Fruit fly (Drosophila melanogaster) whole organism, embryonic: ENCODE results near the gene Gbs-76A.

Experiments
- Ada2b ChIP-seq: fragments of 200-800 bp; sonication (Bioruptor generic); IDR thresholded peaks from 2 replicates; pipeline ENCODE4 v1.3.6; 2022; ENCODE audit warnings: missing biosample characterization, missing genetic modification characterization
- Adf1 ChIP-seq: fragments of 200-800 bp; sonication (Bioruptor generic); IDR thresholded peaks from 2 replicates; pipeline ENCODE4 v1.3.6; 2022; ENCODE audit warnings: missing biosample characterization, missing genetic modification characterization
- CG10147 ChIP-seq: fragments of 200-800 bp; sonication (Bioruptor generic); optimal IDR thresholded peaks from 2 replicates; lab custom pipeline; 2019; ENCODE audit warnings: missing biosample characterization, mild to moderate bottlenecking, missing genetic modification characterization, moderate library complexity
- CG12769 ChIP-seq: fragments of 200-800 bp; sonication (Bioruptor generic); optimal IDR thresholded peaks from 2 replicates; lab custom pipeline; 2019; ENCODE audit warnings: missing biosample characterization, mild to moderate bottlenecking, missing genetic modification characterization, moderate library complexity
- CG15073 ChIP-seq: fragments of 200-800 bp; sonication (Bioruptor generic); optimal IDR thresholded peaks from 2 replicates; lab custom pipeline; 2016; ENCODE audit warnings: missing biosample characterization, missing genetic modification characterization
- CG16779 ChIP-seq: fragments of 200-800 bp; sonication (Bioruptor generic); IDR thresholded peaks from 2 replicates; pipeline ENCODE4 v1.3.6; 2022; ENCODE audit warnings: missing biosample characterization, missing genetic modification characterization
- CG16815 ChIP-seq: fragments of 200-800 bp; sonication (Bioruptor generic); optimal IDR thresholded peaks from 3 replicates; lab custom pipeline; 2017; ENCODE audit warnings: missing biosample characterization, mild to moderate bottlenecking, missing genetic modification characterization
- CG6791 ChIP-seq: fragments of 200-800 bp; sonication (Bioruptor generic); IDR thresholded peaks from 3 replicates; pipeline ENCODE4 v1.3.6; 2022; ENCODE audit warnings: missing biosample characterization, missing genetic modification characterization; ENCODE audit not compliant: partially characterized antibody
- CG7839 ChIP-seq: fragments of 200-800 bp; sonication (Bioruptor generic); optimal IDR thresholded peaks from 3 replicates; lab custom pipeline; 2018; ENCODE audit warnings: missing biosample characterization, mild to moderate bottlenecking, missing genetic modification characterization, moderate library complexity
- CG9437 ChIP-seq: fragments of 200-800 bp; sonication (Bioruptor generic); optimal IDR thresholded peaks from 2 replicates; lab custom pipeline; 2018; ENCODE audit warnings: missing biosample characterization, mild to moderate bottlenecking, missing genetic modification characterization
- CkIIα-i1 ChIP-seq: fragments of 200-800 bp; sonication (Bioruptor generic); IDR thresholded peaks from 2 replicates; pipeline ENCODE4 v1.3.6; 2022; ENCODE audit warnings: missing biosample characterization, missing genetic modification characterization
- CoRest ChIP-seq: fragments of 200-800 bp; sonication (Bioruptor generic); optimal IDR thresholded peaks from 3 replicates; lab custom pipeline; 2018; ENCODE audit warnings: missing biosample characterization, mild to moderate bottlenecking, missing genetic modification characterization, moderate library complexity
- CrebB ChIP-seq: fragments of 200-800 bp; sonication (Bioruptor generic); optimal IDR thresholded peaks from 3 replicates; lab custom pipeline; 2018; ENCODE audit warnings: missing biosample characterization, mild to moderate bottlenecking, missing genetic modification characterization
- D19A ChIP-seq: fragments of 200-800 bp; optimal IDR thresholded peaks from 3 replicates; lab custom pipeline; 2019; ENCODE audit warnings: missing biosample characterization, mild to moderate bottlenecking, missing genetic modification characterization, moderate library complexity
- Dek ChIP-seq: fragments of 200-800 bp; sonication (Bioruptor generic); optimal IDR thresholded peaks from 3 replicates; lab custom pipeline; 2019; ENCODE audit warnings: missing biosample characterization, mild to moderate bottlenecking, missing genetic modification characterization, moderate library complexity
- Dref ChIP-seq: fragments of 200-800 bp; sonication (Bioruptor generic); IDR thresholded peaks from 2 replicates; pipeline ENCODE4 v1.3.6; 2022; ENCODE audit warnings: missing biosample characterization, missing genetic modification characterization
- Ets97D ChIP-seq: fragments of 200-800 bp; sonication (Bioruptor generic); optimal IDR thresholded peaks from 3 replicates; lab custom pipeline; 2016; ENCODE audit warnings: missing biosample characterization, missing genetic modification characterization
- MBD-R2 ChIP-seq: fragments of 200-800 bp; sonication (Bioruptor generic); IDR thresholded peaks from 2 replicates; pipeline ENCODE4 v1.3.6; 2022; ENCODE audit warnings: missing biosample characterization, missing genetic modification characterization
- Mrtf ChIP-seq: fragments of 200-800 bp; sonication (Bioruptor generic); IDR thresholded peaks from 3 replicates; pipeline ENCODE4 v1.3.6; 2022; ENCODE audit warnings: missing biosample characterization, missing genetic modification characterization
- Poxn ChIP-seq: fragments of 200-800 bp; sonication (Bioruptor generic); IDR thresholded peaks from 2 replicates; pipeline ENCODE4 v1.3.6; 2022; ENCODE audit warnings: missing biosample characterization, missing genetic modification characterization
- Ptx1 ChIP-seq: fragments of 200-800 bp; sonication (Bioruptor generic); IDR thresholded peaks from 2 replicates; pipeline ENCODE4 v1.3.6; 2022; ENCODE audit warnings: missing biosample characterization, missing genetic modification characterization
- Ravus ChIP-seq: fragments of 200-800 bp; sonication (Bioruptor generic); IDR thresholded peaks from 2 replicates; pipeline ENCODE4 v1.3.6; 2022; ENCODE audit warnings: missing biosample characterization, missing genetic modification characterization
- Six4 ChIP-seq: fragments of 200-800 bp; sonication (Bioruptor generic); optimal IDR thresholded peaks from 2 replicates; lab custom pipeline; 2016; ENCODE audit warnings: missing biosample characterization, missing genetic modification characterization
- Tbp ChIP-seq: fragments of >200 bp; optimal IDR thresholded peaks from 2 replicates; lab custom pipeline; 2018; ENCODE audit warnings: missing biosample characterization, missing genetic modification characterization
- ap ChIP-seq: fragments of 200-800 bp; sonication (Bioruptor generic); IDR thresholded peaks from 2 replicates; pipeline ENCODE4 v1.3.6; 2022; ENCODE audit warnings: missing biosample characterization, missing genetic modification characterization
- ase ChIP-seq: fragments of 200-800 bp; sonication (Bioruptor generic); IDR thresholded peaks from 3 replicates; pipeline ENCODE4 v1.3.6; 2022; ENCODE audit warnings: missing biosample characterization, missing genetic modification characterization
- ash1 ChIP-seq: fragments of 200-800 bp; sonication (Bioruptor generic); optimal IDR thresholded peaks from 2 replicates; lab custom pipeline; 2018; ENCODE audit warnings: missing biosample characterization, mild to moderate bottlenecking, missing genetic modification characterization
- bowl ChIP-seq: fragments of 200-800 bp; sonication (Bioruptor generic); IDR thresholded peaks from 2 replicates; pipeline ENCODE4 v1.3.6; 2022; ENCODE audit warnings: missing biosample characterization, missing genetic modification characterization
- corto ChIP-seq: fragments of 200-800 bp; sonication (Bioruptor generic); optimal IDR thresholded peaks from 2 replicates; lab custom pipeline; 2016; ENCODE audit warnings: missing biosample characterization, mild to moderate bottlenecking, missing genetic modification characterization, moderate library complexity
- dati ChIP-seq: fragments of 200-800 bp; sonication (Bioruptor generic); IDR thresholded peaks from 2 replicates; pipeline ENCODE4 v1.3.6; 2022; ENCODE audit warnings: missing biosample characterization, missing genetic modification characterization
- dimm ChIP-seq: fragments of 200-800 bp; sonication (Bioruptor generic); IDR thresholded peaks from 2 replicates; pipeline ENCODE4 v1.3.6; 2022; ENCODE audit warnings: missing biosample characterization, missing genetic modification characterization
- kay ChIP-seq: fragments of 200-800 bp; sonication (Bioruptor generic); optimal IDR thresholded peaks from 2 replicates; lab custom pipeline; 2016; ENCODE audit warnings: missing biosample characterization, missing genetic modification characterization
- lab ChIP-seq: fragments of 200-800 bp; sonication (Bioruptor generic); optimal IDR thresholded peaks from 3 replicates; lab custom pipeline; 2017; ENCODE audit warnings: missing biosample characterization, missing genetic modification characterization, mild to moderate bottlenecking, moderate library complexity, missing genetic modification reagents
- luna ChIP-seq: fragments of 200-800 bp; sonication (Bioruptor generic); optimal IDR thresholded peaks from 2 replicates; lab custom pipeline; 2016; ENCODE audit warnings: missing biosample characterization, missing genetic modification characterization
- maf-S ChIP-seq: fragments of 200-800 bp; sonication (Bioruptor generic); optimal IDR thresholded peaks from 2 replicates; lab custom pipeline; 2016; ENCODE audit warnings: missing biosample characterization, missing genetic modification characterization
- ro ChIP-seq: fragments of 200-800 bp; sonication (Bioruptor generic); IDR thresholded peaks from 2 replicates; pipeline ENCODE4 v1.3.6; 2022; ENCODE audit warnings: missing biosample characterization, missing genetic modification characterization
- run ChIP-seq: fragments of 200-800 bp; sonication (Bioruptor generic); optimal IDR thresholded peaks from 3 replicates; lab custom pipeline; 2018; ENCODE audit warnings: missing biosample characterization, mild to moderate bottlenecking, missing genetic modification characterization
- sd ChIP-seq: fragments of 200-800 bp; sonication (Bioruptor generic); optimal IDR thresholded peaks from 3 replicates; lab custom pipeline; 2018; ENCODE audit warnings: missing biosample characterization, mild to moderate bottlenecking, missing genetic modification characterization, moderate library complexity
- tap ChIP-seq: fragments of 200-800 bp; optimal IDR thresholded peaks from 3 replicates; lab custom pipeline; 2019; ENCODE audit warnings: missing biosample characterization, mild to moderate bottlenecking, missing genetic modification characterization, moderate library complexity
- unc-4 ChIP-seq: fragments of 200-800 bp; sonication (Bioruptor generic); IDR thresholded peaks from 2 replicates; pipeline ENCODE4 v1.3.6; 2022; ENCODE audit warnings: missing biosample characterization, missing genetic modification characterization; ENCODE audit not compliant: partially characterized antibody
- vnd ChIP-seq: fragments of 200-800 bp; sonication (Bioruptor generic); IDR thresholded peaks from 3 replicates; pipeline ENCODE4 v1.3.6; 2022; ENCODE audit warnings: missing biosample characterization, missing genetic modification characterization; ENCODE audit not compliant: partially characterized antibody
- zen2 ChIP-seq: fragments of 200-800 bp; sonication (Bioruptor generic); IDR thresholded peaks from 3 replicates; pipeline ENCODE4 v1.3.6; 2022; ENCODE audit warnings: missing biosample characterization, missing genetic modification characterization; ENCODE audit not compliant: partially characterized antibody

The Gbs-76A gene

dm6 chr3L:19292440-19293175 is at the start of gene Gbs-76A (continued):
- TF ChIP-seq kay (GFP tag; lab: Kevin White, UChicago) (peak; percentile 44), bowl (no peak), corto (GFP tag; lab: Kevin White, UChicago) (peak; percentile 78), Poxn (0 out of 2 replicates have a peak, but pooled peaks have one; percentile 45), unc-4 (no peak), CG16779 (GFP tag; lab: Robert Waterston, UW) (no peak), luna (GFP tag; lab: Kevin White, UChicago) (no peak), Ada2b (GFP tag; lab: Robert Waterston, UW) (peak; percentile 76), D19A (peak; percentile 79), CG6791 (GFP tag; lab: Robert Waterston, UW) (no peak), Adf1 (peak; percentile 27; the same call in 1 of the 2 replicates), CoRest (peak; percentile 91), Mrtf (GFP tag; lab: Robert Waterston, UW) (0 out of 3 replicates have a peak, but pooled peaks have one; percentile 48), ash1 (no peak), ase (peak; percentile 67; the same call in 2 of the 3 replicates), tap (peak; percentile 75), CkIIα-i1 (GFP tag; lab: Robert Waterston, UW) (no peak), ap (GFP tag; lab: Robert Waterston, UW) (peak; percentile 49; the same call in 1 of the 2 replicates), Dref (GFP tag; lab: Robert Waterston, UW) (no peak), CG16815 (GFP tag; lab: Kevin White, UChicago) (peak; percentile 60), Ptx1 (GFP tag; lab: Robert Waterston, UW) (peak; percentile 84), Six4 (GFP tag; lab: Kevin White, UChicago) (peak; percentile 41), CG10147 (GFP tag; lab: Kevin White, UChicago) (peak; percentile 87), MBD-R2 (GFP tag; lab: Robert Waterston, UW) (peak; percentile 39), maf-S (GFP tag; lab: Kevin White, UChicago) (no peak), sd (tag; lab: Kevin White, UChicago) (peak; percentile 69), CG9437 (GFP tag; lab: Kevin White, UChicago) (peak; percentile 79), Ets97D (no peak), CG12769 (tag; lab: Kevin White, UChicago) (no peak), ro (GFP tag; lab: Robert Waterston, UW) (peak; percentile 9; the same call in 1 of the 2 replicates), CG15073 (GFP tag; lab: Kevin White, UChicago) (no peak), vnd (0 out of 3 replicates have a peak, but pooled peaks have one; percentile 35), run (tag; lab: Kevin White, UChicago) (peak; percentile 81), Tbp (no peak), CrebB (tag; lab: Kevin White, UChicago) (peak; percentile 52), Ravus (GFP tag; lab: Robert Waterston, UW) (peak; percentile 6; the same call in 1 of the 2 replicates), zen2 (no peak), CG7839 (tag; lab: Kevin White, UChicago) (peak; percentile 91), dimm (GFP tag; lab: Robert Waterston, UW) (no peak), dati (GFP tag; lab: Robert Waterston, UW) (no peak), lab (GFP tag; lab: Kevin White, UChicago) (peak; percentile 91), Dek (peak; percentile 79)
